Fruit fly (Drosophila melanogaster) Kc167 (cell line): ENCODE results near the gene sick.

Experiments used
- Sin3A ChIP-seq: fragments of >200 bp; optimal IDR thresholded peaks from 2 replicates; lab custom pipeline; 2018; ENCODE audit warnings: missing external identifiers
- h ChIP-seq: fragments of >200 bp; optimal IDR thresholded peaks from 3 replicates; lab custom pipeline; 2018; ENCODE audit warnings: missing external identifiers
- insv ChIP-seq: fragments of >200 bp; optimal IDR thresholded peaks from 3 replicates; lab custom pipeline; 2018; ENCODE audit warnings: missing external identifiers
- psq ChIP-seq: fragments of >200 bp; optimal IDR thresholded peaks from 2 replicates; lab custom pipeline; 2017; ENCODE audit warnings: missing external identifiers
- ttk ChIP-seq: sonication (Bioruptor generic); optimal IDR thresholded peaks from 2 replicates; lab custom pipeline; 2017; ENCODE audit warnings: missing external identifiers

dm6 chr2L:19788735-19789134 is 7.4 kb upstream of the sick start:
- TF ChIP-seq insv: no peak
- TF ChIP-seq psq (lab: Kevin White, UChicago): no peak
- TF ChIP-seq h (lab: Kevin White, UChicago): no peak
- no peak for TF ChIP-seq ttk
- no peak for TF ChIP-seq Sin3A (lab: Kevin White, UChicago)
